Worm (Caenorhabditis elegans) whole organism, L4 larva: ENCODE measurements around the gene C30G4.2.

Source experiments
- nhr-76 ChIP-seq: fragments of 150-350 bp; optimal IDR thresholded peaks from 2 replicates; lab custom pipeline; 2014; ENCODE audit warnings: missing biosample characterization, missing genetic modification characterization
- unc-130 ChIP-seq: sonication (generic microtip); optimal IDR thresholded peaks from 2 replicates; lab custom pipeline; 2016; ENCODE audit warnings: missing genetic modification reagents, missing genetic modification characterization, missing compliant biosample characterization

ce11 chrX:17034193-17034592 lies 11.2 kb downstream of the C30G4.2 start:
- TF ChIP-seq nhr-76 (tag; lab: Kevin White, UChicago) = no peak
- TF ChIP-seq unc-130 = no peak
